Fruit fly (Drosophila melanogaster): ENCODE data around the gene bif.
A peak's percentile ranks its signal among the peaks of the same experiment; 100 is the strongest.

bif gene

dm6 chrX:11685918-11686640 lies 7.3 kb downstream of the bif start (continued):
- peak; percentile 78 for TF ChIP-seq kni (GFP tag; optimal IDR thresholded peaks at IDR 0.05)
- TF ChIP-seq E2f1 (GFP tag; IDR thresholded peaks at IDR 0.05) = no peak
- peak; percentile 24 for TF ChIP-seq PHDP (tag; optimal IDR thresholded peaks at IDR 0.05)
- TF ChIP-seq hkb (optimal IDR thresholded peaks at IDR 0.05) = no peak
- peak; percentile 56 for TF ChIP-seq hkb (GFP tag; IDR thresholded peaks at IDR 0.05)
- no peak for TF ChIP-seq klu (GFP tag; IDR thresholded peaks at IDR 0.05)
- TF ChIP-seq crp (GFP tag; optimal IDR thresholded peaks at IDR 0.05) = no peak
- no peak for TF ChIP-seq vfl (GFP tag; optimal IDR thresholded peaks at IDR 0.05)
- TF ChIP-seq CG6175 (GFP tag; IDR thresholded peaks at IDR 0.05) = no peak
- TF ChIP-seq esg (GFP tag; conservative IDR thresholded peaks at IDR 0.05) = no peak
- no peak for TF ChIP-seq GATAe (GFP tag; conservative IDR thresholded peaks at IDR 0.05)
- no peak for TF ChIP-seq CG10654 (GFP tag; optimal IDR thresholded peaks at IDR 0.05)
- TF ChIP-seq eve (GFP tag; optimal IDR thresholded peaks at IDR 0.05) = no peak
- TF ChIP-seq da (GFP tag; optimal IDR thresholded peaks at IDR 0.05) = no peak
- no peak for TF ChIP-seq CG10274 (GFP tag; optimal IDR thresholded peaks at IDR 0.05)
- peak; percentile 34 for TF ChIP-seq exex (tag; optimal IDR thresholded peaks at IDR 0.05)
- peak; percentile 53 for TF ChIP-seq CG4707 (GFP tag; optimal IDR thresholded peaks at IDR 0.05)
- no peak for TF ChIP-seq CG15479 (GFP tag; optimal IDR thresholded peaks at IDR 0.05)
- no peak for TF ChIP-seq sc (optimal IDR thresholded peaks at IDR 0.05)
- no peak for TF ChIP-seq sc (GFP tag; optimal IDR thresholded peaks at IDR 0.05)
- no peak for TF ChIP-seq CG6689 (GFP tag; IDR thresholded peaks at IDR 0.05)
- TF ChIP-seq ERR (GFP tag; optimal IDR thresholded peaks at IDR 0.05) = no peak
- no peak for TF ChIP-seq Gug (GFP tag; IDR thresholded peaks at IDR 0.05)
- TF ChIP-seq pum (GFP tag; optimal IDR thresholded peaks at IDR 0.05) = no peak
- TF ChIP-seq nom (GFP tag; optimal IDR thresholded peaks at IDR 0.05) = peak; percentile 63
- no peak for TF ChIP-seq prd (optimal IDR thresholded peaks at IDR 0.05)
- no peak for TF ChIP-seq prd (GFP tag; IDR thresholded peaks at IDR 0.05)
- no peak for TF ChIP-seq Eip74EF (GFP tag; optimal IDR thresholded peaks at IDR 0.05)
- peak; percentile 33 for TF ChIP-seq CG15601 (tag; optimal IDR thresholded peaks at IDR 0.05)
- no peak for TF ChIP-seq CG8388 (GFP tag; optimal IDR thresholded peaks at IDR 0.05)
- peak; percentile 80 for TF ChIP-seq CG34376 (GFP tag; optimal IDR thresholded peaks at IDR 0.05)
- TF ChIP-seq CG6765 (GFP tag; optimal IDR thresholded peaks at IDR 0.05) = peak; percentile 78
- peak; percentile 83 for TF ChIP-seq Fer1 (GFP tag; optimal IDR thresholded peaks at IDR 0.05)
- no peak for TF ChIP-seq otp (GFP tag; IDR thresholded peaks at IDR 0.05)
- TF ChIP-seq CG4360 (GFP tag; IDR thresholded peaks at IDR 0.05) = no peak
- no peak for TF ChIP-seq CG14860 (GFP tag; IDR thresholded peaks at IDR 0.05; ENCODE audit: partially characterized antibody)
- TF ChIP-seq jigr1 (GFP tag; IDR thresholded peaks at IDR 0.05) = no peak
- no peak for TF ChIP-seq CG18764 (GFP tag; optimal IDR thresholded peaks at IDR 0.05)
- peak; percentile 80 for TF ChIP-seq CG18599 (GFP tag; optimal IDR thresholded peaks at IDR 0.05)
- no peak for TF ChIP-seq trem (tag; optimal IDR thresholded peaks at IDR 0.05)
- no peak for TF ChIP-seq CG11723 (GFP tag; optimal IDR thresholded peaks at IDR 0.05)
- no peak for TF ChIP-seq H2.0 (GFP tag; IDR thresholded peaks at IDR 0.05)
- TF ChIP-seq corto (GFP tag; optimal IDR thresholded peaks at IDR 0.05) = peak; percentile 25
- no peak for TF ChIP-seq pnt (GFP tag; optimal IDR thresholded peaks at IDR 0.05)
- TF ChIP-seq vnd (GFP tag; IDR thresholded peaks at IDR 0.05; ENCODE audit: partially characterized antibody) = no peak
- TF ChIP-seq pb (GFP tag; optimal IDR thresholded peaks at IDR 0.05) = no peak
- peak; percentile 74 for TF ChIP-seq CG17568 (GFP tag; optimal IDR thresholded peaks at IDR 0.05)
- peak; percentile 33 for TF ChIP-seq HmgZ (tag; optimal IDR thresholded peaks at IDR 0.05)
- TF ChIP-seq abd-A (tag; optimal IDR thresholded peaks at IDR 0.05) = peak; percentile 67
- TF ChIP-seq bcd (GFP tag; optimal IDR thresholded peaks at IDR 0.05) = no peak

Data from whole organism, embryonic.